Fruit fly (Drosophila melanogaster) whole organism, embryonic: Measurements from ENCODE around the gene Aldh.

Experiments used
- Abd-B ChIP-seq: fragments of 200-800 bp; sonication (Bioruptor generic); optimal IDR thresholded peaks from 2 replicates; lab custom pipeline; 2018; ENCODE audit warnings: missing biosample characterization, mild to moderate bottlenecking, missing genetic modification characterization, moderate library complexity
- Aef1 ChIP-seq: fragments of 200-800 bp; sonication (Bioruptor generic); IDR thresholded peaks from 3 replicates; pipeline ENCODE4 v1.3.6; 2022; ENCODE audit warnings: missing biosample characterization, missing genetic modification characterization
- CG10543 ChIP-seq: fragments of 200-800 bp; sonication (Bioruptor generic); optimal IDR thresholded peaks from 3 replicates; lab custom pipeline; 2017; ENCODE audit warnings: missing biosample characterization, mild to moderate bottlenecking, missing genetic modification characterization, moderate library complexity
- CG12219 ChIP-seq: fragments of 200-800 bp; sonication (Bioruptor generic); optimal IDR thresholded peaks from 3 replicates; lab custom pipeline; 2018; ENCODE audit warnings: missing biosample characterization, mild to moderate bottlenecking, missing genetic modification characterization
- CG14860 ChIP-seq: fragments of 200-800 bp; sonication (Bioruptor generic); IDR thresholded peaks from 3 replicates; pipeline ENCODE4 v1.3.6; 2022; ENCODE audit warnings: missing biosample characterization, missing genetic modification characterization; ENCODE audit not compliant: partially characterized antibody
- CG15269 ChIP-seq: fragments of 200-800 bp; sonication (Bioruptor generic); optimal IDR thresholded peaks from 2 replicates; lab custom pipeline; 2018; ENCODE audit warnings: missing biosample characterization, mild to moderate bottlenecking, missing genetic modification characterization, moderate library complexity
- CG17328 ChIP-seq: fragments of 200-800 bp; sonication (Bioruptor generic); IDR thresholded peaks from 2 replicates; pipeline ENCODE4 v1.3.6; 2022; ENCODE audit warnings: missing biosample characterization, missing genetic modification characterization
- CG2199 ChIP-seq: fragments of 200-800 bp; sonication (Bioruptor generic); IDR thresholded peaks from 3 replicates; pipeline ENCODE4 v1.3.6; 2022; ENCODE audit warnings: missing biosample characterization, missing genetic modification characterization
- CG3726 ChIP-seq: fragments of 200-800 bp; sonication (Bioruptor generic); IDR thresholded peaks from 3 replicates; pipeline ENCODE4, ENCODE4 v1.3.6; 2022; ENCODE audit warnings: missing biosample characterization, missing genetic modification characterization
- CG7357 ChIP-seq: fragments of 200-800 bp; sonication (Bioruptor generic); IDR thresholded peaks from 3 replicates; pipeline ENCODE4 v1.3.6; 2022; ENCODE audit warnings: missing biosample characterization, missing genetic modification characterization
- CG7372 ChIP-seq: fragments of 200-800 bp; sonication (Bioruptor generic); IDR thresholded peaks from 2 replicates; pipeline ENCODE4 v1.3.6; 2022; ENCODE audit warnings: missing biosample characterization, missing genetic modification characterization
- CG7786 ChIP-seq: fragments of 200-800 bp; sonication (Bioruptor generic); optimal IDR thresholded peaks from 2 replicates; lab custom pipeline; 2016; ENCODE audit warnings: missing biosample characterization, missing genetic modification characterization
- CG7963 ChIP-seq: fragments of 200-800 bp; sonication (Bioruptor generic); IDR thresholded peaks from 3 replicates; pipeline ENCODE4 v1.3.6; 2022; ENCODE audit warnings: missing biosample characterization, missing genetic modification characterization; ENCODE audit not compliant: partially characterized antibody
- CG8089 ChIP-seq: fragments of 200-800 bp; sonication (Bioruptor generic); optimal IDR thresholded peaks from 3 replicates; lab custom pipeline; 2016; ENCODE audit warnings: missing biosample characterization, missing genetic modification characterization
- CG8290 ChIP-seq, 3 experiments: fragments of 200-800 bp; sonication (Bioruptor generic); optimal IDR thresholded peaks; 2 replicates each; lab custom pipeline; 2016 to 2019; ENCODE audit warnings: missing biosample characterization in 3 of 3, missing genetic modification characterization in 3 of 3, mild to moderate bottlenecking in 2 of 3, moderate library complexity in 1 of 3
- D19A ChIP-seq: fragments of 200-800 bp; optimal IDR thresholded peaks from 3 replicates; lab custom pipeline; 2019; ENCODE audit warnings: missing biosample characterization, mild to moderate bottlenecking, missing genetic modification characterization, moderate library complexity
- HHEX ChIP-seq: fragments of 200-800 bp; sonication (Bioruptor generic); optimal IDR thresholded peaks from 3 replicates; lab custom pipeline; 2017; ENCODE audit warnings: missing biosample characterization, mild to moderate bottlenecking, missing genetic modification characterization, missing genetic modification reagents
- HmgD ChIP-seq: fragments of 200-800 bp; sonication (Bioruptor generic); optimal IDR thresholded peaks from 3 replicates; lab custom pipeline; 2016; ENCODE audit warnings: missing biosample characterization, missing genetic modification characterization
- Hr51 ChIP-seq, 2 experiments: fragments of 200-800 bp; sonication (Bioruptor generic); optimal IDR thresholded peaks; 2 replicates in 1 of 2; 3 replicates in 1 of 2; lab custom pipeline; 2016 to 2018; ENCODE audit warnings: missing biosample characterization in 2 of 2, missing genetic modification characterization in 2 of 2, mild to moderate bottlenecking in 1 of 2, moderate library complexity in 1 of 2
- Meics ChIP-seq: fragments of 200-800 bp; sonication (Bioruptor generic); optimal IDR thresholded peaks from 2 replicates; lab custom pipeline; 2017; ENCODE audit warnings: missing biosample characterization, mild to moderate bottlenecking, missing genetic modification characterization
- Rfx ChIP-seq: fragments of 200-800 bp; sonication (Bioruptor generic); IDR thresholded peaks from 2 replicates; pipeline ENCODE4 v1.3.6; 2022; ENCODE audit warnings: missing biosample characterization, missing genetic modification characterization
- Sox102F ChIP-seq: fragments of 200-800 bp; sonication (Bioruptor generic); optimal IDR thresholded peaks from 2 replicates; lab custom pipeline; 2018; ENCODE audit warnings: missing biosample characterization, mild to moderate bottlenecking, missing genetic modification characterization, moderate library complexity
- bab2 ChIP-seq: fragments of 200-800 bp; sonication (Bioruptor generic); optimal IDR thresholded peaks from 2 replicates; lab custom pipeline; 2016; ENCODE audit warnings: missing biosample characterization, missing genetic modification characterization
- chif ChIP-seq, 2 experiments: fragments of 200-800 bp; sonication (Bioruptor generic); optimal IDR thresholded peaks; 3 replicates each; lab custom pipeline; 2016; ENCODE audit warnings: missing biosample characterization in 2 of 2, missing genetic modification characterization in 2 of 2
- croc ChIP-seq: fragments of 200-800 bp; sonication (Bioruptor generic); conservative IDR thresholded peaks from 3 replicates; pipeline ENCODE4 v1.3.6; 2022; ENCODE audit warnings: missing biosample characterization, missing genetic modification characterization
- danr ChIP-seq: fragments of 200-800 bp; sonication (Bioruptor generic); IDR thresholded peaks from 2 replicates; pipeline ENCODE4 v1.3.6; 2022; ENCODE audit warnings: missing biosample characterization, missing genetic modification characterization
- fd102C ChIP-seq: fragments of 200-800 bp; sonication (Bioruptor generic); optimal IDR thresholded peaks from 2 replicates; lab custom pipeline; 2018; ENCODE audit warnings: missing biosample characterization, mild to moderate bottlenecking, missing genetic modification characterization, moderate library complexity
- fu2 ChIP-seq: fragments of 200-800 bp; sonication (Bioruptor generic); optimal IDR thresholded peaks from 2 replicates; lab custom pipeline; 2016; ENCODE audit warnings: missing biosample characterization, missing genetic modification characterization
- gem ChIP-seq: fragments of 200-800 bp; sonication (Bioruptor generic); optimal IDR thresholded peaks from 2 replicates; lab custom pipeline; 2019; ENCODE audit warnings: missing biosample characterization, mild to moderate bottlenecking, missing genetic modification characterization, moderate library complexity
- lmd ChIP-seq: fragments of 200-800 bp; sonication (Bioruptor generic); IDR thresholded peaks from 2 replicates; pipeline ENCODE4 v1.3.6; 2022; ENCODE audit warnings: missing biosample characterization, missing genetic modification characterization
- nerfin-1 ChIP-seq: fragments of 200-800 bp; sonication (Bioruptor generic); optimal IDR thresholded peaks from 3 replicates; lab custom pipeline; 2019; ENCODE audit warnings: missing biosample characterization, mild to moderate bottlenecking, missing genetic modification characterization, moderate library complexity
- pum ChIP-seq: fragments of 200-800 bp; sonication (Bioruptor generic); optimal IDR thresholded peaks from 2 replicates; lab custom pipeline; 2016; ENCODE audit warnings: missing biosample characterization, missing genetic modification characterization
- repo ChIP-seq: fragments of 200-800 bp; sonication (Bioruptor generic); optimal IDR thresholded peaks from 2 replicates; lab custom pipeline; 2016; ENCODE audit warnings: missing biosample characterization, missing genetic modification characterization
- row ChIP-seq: fragments of 200-800 bp; sonication (Bioruptor generic); IDR thresholded peaks from 3 replicates; pipeline ENCODE4 v1.3.6; 2022; ENCODE audit warnings: missing biosample characterization, missing genetic modification characterization
- run ChIP-seq: fragments of 200-800 bp; sonication (Bioruptor generic); optimal IDR thresholded peaks from 3 replicates; lab custom pipeline; 2018; ENCODE audit warnings: missing biosample characterization, mild to moderate bottlenecking, missing genetic modification characterization
- stwl ChIP-seq: fragments of 200-800 bp; sonication (Bioruptor generic); optimal IDR thresholded peaks from 3 replicates; lab custom pipeline; 2018; ENCODE audit warnings: missing biosample characterization, mild to moderate bottlenecking, missing genetic modification characterization, moderate library complexity
- vvl ChIP-seq: fragments of 200-800 bp; sonication (Bioruptor generic); IDR thresholded peaks from 2 replicates; pipeline ENCODE4 v1.3.6; 2022; ENCODE audit warnings: missing biosample characterization, missing genetic modification characterization
- yki ChIP-seq: fragments of >200 bp; optimal IDR thresholded peaks from 3 replicates; lab custom pipeline; 2018

Aldh gene

dm6 chr2L:9438227-9438626, 51.0 kb downstream of the Aldh start (continued):
- TF ChIP-seq CG3726 (GFP tag; lab: Robert Waterston, UW) (0 out of 3 replicates have a peak, but pooled peaks have one; percentile 52), CG7372 (GFP tag; lab: Robert Waterston, UW) (0 out of 2 replicates have a peak, but pooled peaks have one; percentile 20), CG15269 (tag; lab: Kevin White, UChicago) (peak; percentile 5), Hr51 (GFP tag; optimal IDR thresholded peaks at IDR 0.05; lab: Kevin White, UChicago) (peak in 1 of 2 experiments; percentile 6), gem (peak; percentile 31), Aef1 (GFP tag; lab: Robert Waterston, UW) (no peak), fd102C (GFP tag; lab: Kevin White, UChicago) (no peak), yki (no peak), Sox102F (peak; percentile 7), CG7357 (GFP tag; lab: Robert Waterston, UW) (0 out of 3 replicates have a peak, but pooled peaks have one; percentile 7), row (GFP tag; lab: Robert Waterston, UW) (peak; percentile 53), CG7786 (GFP tag; lab: Kevin White, UChicago) (no peak), Meics (GFP tag; lab: Kevin White, UChicago) (peak; percentile 18), nerfin-1 (peak; percentile 62), danr (GFP tag; lab: Robert Waterston, UW) (no peak), lmd (GFP tag; lab: Robert Waterston, UW) (0 out of 2 replicates have a peak, but pooled peaks have one; percentile 30), vvl (GFP tag; lab: Robert Waterston, UW) (0 out of 2 replicates have a peak, but pooled peaks have one; percentile 42), Rfx (peak; percentile 55), bab2 (GFP tag; lab: Kevin White, UChicago) (no peak), CG8089 (no peak), stwl (tag; lab: Kevin White, UChicago) (no peak), D19A (tag; lab: Kevin White, UChicago) (peak; percentile 86), CG8290 (GFP tag; optimal IDR thresholded peaks at IDR 0.05; lab: Kevin White, UChicago) (no peak), CG8290 (tag; optimal IDR thresholded peaks at IDR 0.05; lab: Kevin White, UChicago) (peak in 1 of 2 experiments; percentile 40), fu2 (no peak)

dm6 chr2L:9440640-9441039, 53.5 kb downstream of the Aldh start, which contains the start of gene CG33723:
CG33723 (minus strand) TSS chr2L:9440740.
- no peak for TF ChIP-seq chif (GFP tag; optimal IDR thresholded peaks at IDR 0.05; lab: Kevin White, UChicago)
- TF ChIP-seq Abd-B: no peak
- no peak for TF ChIP-seq croc (GFP tag; lab: Robert Waterston, UW)
- no peak for TF ChIP-seq CG17328 (GFP tag; lab: Robert Waterston, UW)
- TF ChIP-seq pum (GFP tag; lab: Kevin White, UChicago): no peak
- no peak for TF ChIP-seq repo (GFP tag; lab: Kevin White, UChicago)
- TF ChIP-seq gem: no peak
- no peak for TF ChIP-seq HmgD (GFP tag; lab: Kevin White, UChicago)
- TF ChIP-seq run: no peak
- TF ChIP-seq CG12219: no peak
- TF ChIP-seq CG10543: no peak
- TF ChIP-seq CG2199 (GFP tag; lab: Robert Waterston, UW): no peak
- no peak for TF ChIP-seq HHEX (GFP tag; lab: Kevin White, UChicago)
- TF ChIP-seq CG14860 (GFP tag; lab: Robert Waterston, UW): no peak
- no peak for TF ChIP-seq CG7963 (GFP tag; lab: Robert Waterston, UW)
